ENCODE assay signal across 2 worm cellular contexts in the genomic region with DNA sequence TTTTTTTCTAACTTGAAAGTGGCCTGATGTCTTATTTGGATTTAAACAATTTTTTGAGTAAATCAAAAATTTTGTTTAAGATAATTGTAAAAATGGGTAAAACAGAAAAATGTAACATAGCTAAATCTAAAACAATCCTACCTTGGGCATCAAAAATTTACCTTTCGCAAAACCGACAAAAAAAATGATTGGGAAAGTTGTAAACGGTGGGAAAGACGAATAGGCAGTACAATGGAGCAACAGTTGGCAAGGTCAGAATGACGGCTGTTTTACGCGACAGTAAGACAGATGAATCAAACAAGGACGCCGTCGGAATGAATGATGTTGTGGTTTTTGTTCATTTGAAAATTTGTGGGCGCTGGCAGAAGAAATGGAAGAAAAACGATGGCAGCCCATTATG.
A peak's percentile ranks its signal among the peaks of the same experiment; 100 is the strongest.
TF ChIP-seq lines count a peak whose summit lies in the region.

No protein-coding gene starts in this region.

TF ChIP-seq in whole organism, L1 larva, 84 proteins besides CTCF, POLR2A, EP300 and RAD21:
- TF ChIP-seq nhr-85 (tag; lab: Kevin White, UChicago) (peak; percentile 74), nhr-11 (tag; optimal IDR thresholded peaks at IDR 0.05; lab: Kevin White, UChicago) (no peak)
TF ChIP-seq in whole organism, L1 larva: peak in this region for 1.

TF ChIP-seq in whole organism, mixed stage, embryonic, 35 proteins besides CTCF, POLR2A, EP300 and RAD21:
- TF ChIP-seq hlh-1 (tag; optimal IDR thresholded peaks at IDR 0.05; lab: Kevin White, UChicago), result peak; percentile 58
- TF ChIP-seq nhr-2 (tag; optimal IDR thresholded peaks at IDR 0.05; lab: Kevin White, UChicago), result no peak
TF ChIP-seq in whole organism, mixed stage, embryonic: peak in this region for 1.
